Fruit fly (Drosophila melanogaster): ENCODE measurements around the gene Hsp23.

The Hsp23 gene

DNA sequence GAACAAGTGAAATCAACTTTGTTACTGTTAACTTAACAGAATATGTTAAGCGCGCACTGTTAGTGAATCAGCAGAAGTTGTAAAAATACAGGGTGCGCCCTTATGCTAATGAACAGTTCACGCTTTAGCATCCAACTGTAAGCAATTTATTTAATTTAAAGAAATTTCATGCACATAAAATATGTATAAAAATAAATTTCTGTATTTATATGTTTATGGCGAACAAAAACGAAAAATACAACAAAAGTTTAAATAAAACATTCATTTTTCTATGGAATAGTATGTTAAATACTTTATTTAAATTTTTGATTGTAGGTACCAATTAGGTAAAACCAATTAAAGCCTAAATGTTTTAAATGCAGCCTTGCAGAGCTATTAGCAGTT is 42.8 kb downstream of the Hsp23 start (continued):
- TF ChIP-seq MBD-R2 (GFP tag; IDR thresholded peaks at IDR 0.05) = no peak
- TF ChIP-seq sr (GFP tag; IDR thresholded peaks at IDR 0.05) = no peak
- peak; percentile 61 for TF ChIP-seq tap (tag; optimal IDR thresholded peaks at IDR 0.05)
- TF ChIP-seq CG18764 (GFP tag; optimal IDR thresholded peaks at IDR 0.05) = no peak
- TF ChIP-seq HHEX (GFP tag; optimal IDR thresholded peaks at IDR 0.05) = peak; percentile 57
- no peak for TF ChIP-seq Elba2 (GFP tag; optimal IDR thresholded peaks at IDR 0.05)
- no peak for TF ChIP-seq pan (optimal IDR thresholded peaks at IDR 0.05)
- peak in 1 of 2 experiments; percentile 53 for TF ChIP-seq pan (GFP tag; optimal IDR thresholded peaks at IDR 0.05 in 1 of 2, IDR thresholded peaks at IDR 0.05 in 1 of 2)
- TF ChIP-seq Xrp1 (GFP tag; IDR thresholded peaks at IDR 0.05) = 0 out of 2 replicates have a peak, but pooled peaks have one; percentile 21
- TF ChIP-seq CG32532 (GFP tag; IDR thresholded peaks at IDR 0.05) = peak; percentile 66; the same call in 1 of the 2 replicates
- TF ChIP-seq hb (GFP tag; IDR thresholded peaks at IDR 0.05; ENCODE audit: partially characterized antibody) = no peak
- TF ChIP-seq chinmo (GFP tag; IDR thresholded peaks at IDR 0.05; ENCODE audit: partially characterized antibody) = no peak
- peak; percentile 57 for TF ChIP-seq Fer3 (tag; optimal IDR thresholded peaks at IDR 0.05)
- peak; percentile 38 for TF ChIP-seq lab (GFP tag; optimal IDR thresholded peaks at IDR 0.05)
- peak; percentile 91 for TF ChIP-seq vvl (GFP tag; IDR thresholded peaks at IDR 0.05)
- TF ChIP-seq CG10209 (GFP tag; optimal IDR thresholded peaks at IDR 0.05) = peak; percentile 19
- peak; percentile 56 for TF ChIP-seq CG12391 (tag; optimal IDR thresholded peaks at IDR 0.05)
- TF ChIP-seq her (GFP tag; optimal IDR thresholded peaks at IDR 0.05) = no peak
- peak; percentile 56 for TF ChIP-seq CG12299 (tag; optimal IDR thresholded peaks at IDR 0.05)
- peak in 1 of 2 experiments; percentile 71 for TF ChIP-seq Hr51 (GFP tag; optimal IDR thresholded peaks at IDR 0.05)
- TF ChIP-seq hkb (optimal IDR thresholded peaks at IDR 0.05) = no peak
- TF ChIP-seq hkb (GFP tag; IDR thresholded peaks at IDR 0.05) = peak; percentile 45
- peak; percentile 51 for TF ChIP-seq D19A (tag; optimal IDR thresholded peaks at IDR 0.05)
- peak; percentile 5 for TF ChIP-seq CG12942 (GFP tag; optimal IDR thresholded peaks at IDR 0.05)
- no peak for TF ChIP-seq CG14667 (GFP tag; IDR thresholded peaks at IDR 0.05)
- TF ChIP-seq Ets65A (GFP tag) = no peak
- TF ChIP-seq CG6654 (GFP tag; optimal IDR thresholded peaks at IDR 0.05) = no peak
- no peak for TF ChIP-seq fd96Cb (tag; optimal IDR thresholded peaks at IDR 0.05)
- TF ChIP-seq ase (GFP tag; IDR thresholded peaks at IDR 0.05) = no peak
- TF ChIP-seq onecut (GFP tag; IDR thresholded peaks at IDR 0.05) = no peak; the same call in 1 of the 2 replicates
- TF ChIP-seq CG1602 (GFP tag; optimal IDR thresholded peaks at IDR 0.05) = no peak
- TF ChIP-seq scrt (GFP tag; optimal IDR thresholded peaks at IDR 0.05) = peak; percentile 23
- no peak for TF ChIP-seq CTCF (GFP tag; optimal IDR thresholded peaks at IDR 0.05)
- TF ChIP-seq CG11093 (GFP tag; IDR thresholded peaks at IDR 0.05) = no peak
- TF ChIP-seq BEAF-32 (GFP tag; optimal IDR thresholded peaks at IDR 0.05) = no peak
- no peak for TF ChIP-seq D19B (GFP tag; optimal IDR thresholded peaks at IDR 0.05)
- TF ChIP-seq CG7786 (GFP tag; optimal IDR thresholded peaks at IDR 0.05) = no peak
- peak; percentile 38 for TF ChIP-seq CG9437 (GFP tag; optimal IDR thresholded peaks at IDR 0.05)
- peak; percentile 63 for TF ChIP-seq grau (tag; optimal IDR thresholded peaks at IDR 0.05)
- TF ChIP-seq sisA (GFP tag; IDR thresholded peaks at IDR 0.05) = no peak
- no peak for TF ChIP-seq CG16813 (GFP tag; IDR thresholded peaks at IDR 0.05; ENCODE audit: partially characterized antibody)
- no peak for TF ChIP-seq trem (tag; optimal IDR thresholded peaks at IDR 0.05)
- TF ChIP-seq CG33213 (GFP tag; optimal IDR thresholded peaks at IDR 0.05) = no peak
- peak; percentile 26 for TF ChIP-seq Sox102F (GFP tag; optimal IDR thresholded peaks at IDR 0.05)
- peak; percentile 21 for TF ChIP-seq CG10979 (tag; optimal IDR thresholded peaks at IDR 0.05)
- 0 out of 2 replicates have a peak, but pooled peaks have one; percentile 7 for TF ChIP-seq ranshi (GFP tag; IDR thresholded peaks at IDR 0.05)
- TF ChIP-seq esg (GFP tag; conservative IDR thresholded peaks at IDR 0.05) = no peak
- TF ChIP-seq CG8388 (GFP tag; optimal IDR thresholded peaks at IDR 0.05) = peak; percentile 52
- TF ChIP-seq CG1233 (GFP tag; optimal IDR thresholded peaks at IDR 0.05) = no peak
- peak; percentile 1 for TF ChIP-seq CG6254 (GFP tag; optimal IDR thresholded peaks at IDR 0.05)
- TF ChIP-seq Asciz (GFP tag; optimal IDR thresholded peaks at IDR 0.05) = peak; percentile 15
- peak; percentile 16 for TF ChIP-seq Vsx1 (GFP tag; optimal IDR thresholded peaks at IDR 0.05)

All from whole organism, embryonic.